Worm (Caenorhabditis elegans) whole organism, early embryonic: Measurements from ENCODE around the gene nucl-1.

ENCODE experiments used
- F13C5.2 ChIP-seq: sonication (generic microtip); optimal IDR thresholded peaks from 2 replicates; lab custom pipeline; 2017; ENCODE audit warnings: mild to moderate bottlenecking, missing genetic modification characterization, inconsistent platforms, missing compliant biosample characterization
- aly-1 ChIP-seq: sonication (generic microtip); optimal IDR thresholded peaks from 2 replicates; lab custom pipeline; 2016; ENCODE audit warnings: missing genetic modification characterization, missing compliant biosample characterization
- ama-1 ChIP-seq: fragments of 150-350 bp; optimal IDR thresholded peaks from 2 replicates; lab custom pipeline; 2014
- ceh-13 ChIP-seq: fragments of 200-800 bp; sonication (Bioruptor generic); optimal IDR thresholded peaks from 2 replicates; lab custom pipeline; 2018; ENCODE audit warnings: mild to moderate bottlenecking, missing genetic modification characterization, missing compliant biosample characterization
- ets-7 ChIP-seq: sonication (generic microtip); optimal IDR thresholded peaks from 2 replicates; lab custom pipeline; 2016; ENCODE audit warnings: missing genotype, missing genetic modification characterization, missing compliant biosample characterization
- flt-1 ChIP-seq: fragments of 200-800 bp; sonication (Bioruptor generic); IDR thresholded peaks from 2 replicates; pipeline ENCODE4 v1.3.6; 2022; ENCODE audit warnings: missing genetic modification characterization, missing compliant biosample characterization
- hmbx-1 ChIP-seq: sonication (generic microtip); optimal IDR thresholded peaks from 2 replicates; lab custom pipeline; 2016; ENCODE audit warnings: mild to moderate bottlenecking, missing genetic modification characterization, missing compliant biosample characterization
- hnd-1 ChIP-seq: sonication (generic microtip); optimal IDR thresholded peaks from 2 replicates; lab custom pipeline; 2016; ENCODE audit warnings: missing genetic modification characterization, missing compliant biosample characterization
- pes-1 ChIP-seq: fragments of 200-800 bp; sonication (Bioruptor generic); IDR thresholded peaks from 2 replicates; pipeline ENCODE4 v1.3.6; 2022; ENCODE audit warnings: missing genetic modification reagents, missing genetic modification characterization, missing compliant biosample characterization
- tbx-11 ChIP-seq: fragments of 200-800 bp; sonication (Bioruptor generic); IDR thresholded peaks from 2 replicates; pipeline ENCODE4 v1.3.6; 2022; ENCODE audit warnings: missing genetic modification characterization, missing compliant biosample characterization
- tbx-37 ChIP-seq: fragments of 200-800 bp; sonication (Bioruptor generic); conservative IDR thresholded peaks from 2 replicates; pipeline ENCODE4 v1.3.6; 2022; ENCODE audit warnings: missing genetic modification reagents, missing genetic modification characterization, missing compliant biosample characterization
- tra-4 ChIP-seq: sonication (generic microtip); optimal IDR thresholded peaks from 2 replicates; lab custom pipeline; 2017; ENCODE audit warnings: missing genetic modification characterization, missing compliant biosample characterization

DNA sequence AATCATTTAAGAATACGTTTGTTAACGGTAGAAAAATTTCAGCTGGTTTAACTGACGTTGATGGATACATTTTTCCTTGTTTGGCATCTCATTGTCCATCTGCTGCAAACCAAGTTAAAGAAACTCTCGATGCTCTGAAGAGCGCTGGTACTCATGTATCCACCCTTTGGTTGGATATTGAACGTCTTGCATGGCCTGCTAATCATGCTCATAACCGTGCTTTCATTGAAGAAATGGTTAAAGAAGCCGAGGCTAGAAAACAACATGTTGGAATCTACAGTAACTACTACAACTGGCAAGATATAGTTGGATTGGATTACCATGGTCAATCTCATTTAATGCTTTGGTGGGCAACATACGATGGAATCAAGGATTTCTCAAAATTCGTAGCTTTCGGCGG is 43.7 kb upstream of the nucl-1 start:
- TF ChIP-seq tbx-37 (GFP tag; lab: Robert Waterston, UW): no peak
- no peak for TF ChIP-seq pes-1 (GFP tag; lab: Robert Waterston, UW)
- TF ChIP-seq flt-1: 0 out of 2 replicates have a peak, but pooled peaks have one; percentile 2
- no peak for TF ChIP-seq ets-7
- no peak for TF ChIP-seq hmbx-1 (tag; lab: Kevin White, UChicago)
- TF ChIP-seq F13C5.2 (tag; lab: Kevin White, UChicago): no peak
- no peak for TF ChIP-seq aly-1
- no peak for TF ChIP-seq tra-4 (tag; lab: Kevin White, UChicago)
- TF ChIP-seq ceh-13 (GFP tag; lab: Kevin White, UChicago): no peak
- no peak for TF ChIP-seq ama-1 (lab: Kevin White, UChicago)
- TF ChIP-seq tbx-11: no peak
- TF ChIP-seq hnd-1: no peak
